Fruit fly (Drosophila melanogaster): Measurements from ENCODE around the gene Sry-delta.

The Sry-delta gene

DNA sequence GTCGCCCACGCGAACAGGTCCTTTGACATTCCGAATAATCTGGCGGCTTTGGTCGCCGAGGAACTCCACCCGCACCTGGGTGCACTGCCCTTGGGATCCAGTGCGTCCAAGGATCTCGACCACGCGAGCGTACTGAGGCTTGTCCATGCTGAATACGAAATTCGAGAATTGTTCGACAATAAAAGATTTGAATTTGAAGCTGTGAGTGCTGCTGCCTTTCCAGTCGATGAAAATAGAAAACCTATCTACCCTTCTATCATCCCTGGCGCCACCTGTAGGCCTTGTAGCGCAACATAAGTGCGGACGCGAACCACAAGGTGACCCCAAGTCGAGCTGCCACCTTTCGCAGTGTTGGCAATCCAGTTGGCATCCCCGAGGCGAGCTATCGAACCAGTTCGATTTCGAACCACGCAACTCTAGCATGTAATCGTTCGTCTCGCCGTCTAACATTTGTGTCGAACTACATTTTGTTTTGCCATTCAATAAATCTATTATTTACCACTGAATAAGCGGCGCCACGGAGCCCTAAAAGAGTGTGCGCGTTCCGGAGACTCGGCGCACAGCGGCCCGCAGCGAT lies 20.6 kb upstream of the Sry-delta start, which contains the start of the genes RpS28a and Axn (continued):
- peak; percentile 7 for TF ChIP-seq CG12299 (tag; optimal IDR thresholded peaks at IDR 0.05)
- no peak for TF ChIP-seq C15 (GFP tag; IDR thresholded peaks at IDR 0.05)
- TF ChIP-seq CG6175 (GFP tag; IDR thresholded peaks at IDR 0.05) = no peak
- no peak for TF ChIP-seq al (GFP tag; IDR thresholded peaks at IDR 0.05)
- TF ChIP-seq Neu2 (GFP tag; optimal IDR thresholded peaks at IDR 0.05; ENCODE audit: borderline replicate concordance) = no peak
- no peak for TF ChIP-seq CG13424 (tag; optimal IDR thresholded peaks at IDR 0.05)
- TF ChIP-seq Mad (GFP tag; optimal IDR thresholded peaks at IDR 0.05) = no peak
- no peak for TF ChIP-seq prd (optimal IDR thresholded peaks at IDR 0.05)
- TF ChIP-seq prd (GFP tag; IDR thresholded peaks at IDR 0.05) = 0 out of 3 replicates have a peak, but pooled peaks have one; percentile 28
- no peak; the same call in 2 of the 3 replicates for TF ChIP-seq CG34422 (GFP tag; IDR thresholded peaks at IDR 0.05)
- no peak for TF ChIP-seq Blimp-1 (GFP tag; optimal IDR thresholded peaks at IDR 0.05)
- no peak for TF ChIP-seq Dfd (GFP tag; optimal IDR thresholded peaks at IDR 0.05)
- no peak for TF ChIP-seq h (optimal IDR thresholded peaks at IDR 0.05)
- TF ChIP-seq CG11695 (GFP tag; IDR thresholded peaks at IDR 0.05) = no peak
- peak; percentile 1 for TF ChIP-seq Dek (tag; optimal IDR thresholded peaks at IDR 0.05)
- no peak for TF ChIP-seq CG14965 (GFP tag; optimal IDR thresholded peaks at IDR 0.05; ENCODE audit: borderline replicate concordance)
- TF ChIP-seq Hmx (GFP tag; optimal IDR thresholded peaks at IDR 0.05) = no peak
- no peak for TF ChIP-seq seq (GFP tag; IDR thresholded peaks at IDR 0.05)
- TF ChIP-seq Bdp1 (GFP tag; optimal IDR thresholded peaks at IDR 0.05) = no peak
- no peak for TF ChIP-seq Ravus (GFP tag; IDR thresholded peaks at IDR 0.05)
- TF ChIP-seq CG14050 (GFP tag; IDR thresholded peaks at IDR 0.05) = no peak
- peak; percentile 44 for TF ChIP-seq CG2712 (tag; optimal IDR thresholded peaks at IDR 0.05)
- no peak for TF ChIP-seq CG17802 (tag; optimal IDR thresholded peaks at IDR 0.05)
- TF ChIP-seq CHES-1-like (GFP tag; optimal IDR thresholded peaks at IDR 0.05) = peak; percentile 49
- no peak for TF ChIP-seq tio (GFP tag; optimal IDR thresholded peaks at IDR 0.05)
- TF ChIP-seq CG4854 (GFP tag; optimal IDR thresholded peaks at IDR 0.05) = no peak
- no peak for TF ChIP-seq CG16863 (GFP tag; optimal IDR thresholded peaks at IDR 0.05)
- TF ChIP-seq az2 (GFP tag; optimal IDR thresholded peaks at IDR 0.05) = no peak
- TF ChIP-seq CG14441 (GFP tag; IDR thresholded peaks at IDR 0.05) = no peak
- no peak for TF ChIP-seq Dad (GFP tag; optimal IDR thresholded peaks at IDR 0.05)
- TF ChIP-seq jing (GFP tag; optimal IDR thresholded peaks at IDR 0.05) = no peak
- no peak for TF ChIP-seq CG6765 (GFP tag; optimal IDR thresholded peaks at IDR 0.05)
- no peak for TF ChIP-seq TFAM (GFP tag; optimal IDR thresholded peaks at IDR 0.05)
- TF ChIP-seq HmgD (GFP tag; optimal IDR thresholded peaks at IDR 0.05) = peak; percentile 83
- TF ChIP-seq pita (GFP tag; optimal IDR thresholded peaks at IDR 0.05) = peak; percentile 85
- no peak for TF ChIP-seq CG10654 (GFP tag; optimal IDR thresholded peaks at IDR 0.05)
- TF ChIP-seq Abd-B (GFP tag; optimal IDR thresholded peaks at IDR 0.05) = no peak
- no peak for TF ChIP-seq ap (GFP tag; IDR thresholded peaks at IDR 0.05)
- TF ChIP-seq CG34224 (GFP tag; IDR thresholded peaks at IDR 0.05; ENCODE audit: partially characterized antibody) = 0 out of 3 replicates have a peak, but pooled peaks have one; percentile 10
- TF ChIP-seq CG8765 (GFP tag; IDR thresholded peaks at IDR 0.05) = no peak
- no peak for TF ChIP-seq Six4 (GFP tag; optimal IDR thresholded peaks at IDR 0.05)
- TF ChIP-seq CG18764 (GFP tag; optimal IDR thresholded peaks at IDR 0.05) = no peak
- TF ChIP-seq MBD-R2 (GFP tag; IDR thresholded peaks at IDR 0.05) = peak; percentile 85
- no peak for TF ChIP-seq CG3995 (GFP tag; optimal IDR thresholded peaks at IDR 0.05)
- no peak for TF ChIP-seq gt (GFP tag; IDR thresholded peaks at IDR 0.05)
- TF ChIP-seq odd (GFP tag; optimal IDR thresholded peaks at IDR 0.05) = no peak
- no peak; the same call in 2 of the 3 replicates for TF ChIP-seq so (GFP tag; IDR thresholded peaks at IDR 0.05)
- TF ChIP-seq Fer1 (GFP tag; optimal IDR thresholded peaks at IDR 0.05) = no peak
- no peak for TF ChIP-seq ATbp (GFP tag; optimal IDR thresholded peaks at IDR 0.05)
- no peak for TF ChIP-seq Fer3 (tag; optimal IDR thresholded peaks at IDR 0.05)
- no peak for TF ChIP-seq CG33557 (GFP tag; optimal IDR thresholded peaks at IDR 0.05)
- TF ChIP-seq CG13296 (GFP tag; optimal IDR thresholded peaks at IDR 0.05) = no peak
